Fruit fly (Drosophila melanogaster) whole organism, embryonic: ENCODE results near the gene zye.
A peak's percentile ranks its signal among the peaks of the same experiment; 100 is the strongest.

ENCODE experiments used
- CG10462 ChIP-seq: fragments of 200-800 bp; sonication (Bioruptor generic); optimal IDR thresholded peaks from 2 replicates; lab custom pipeline; 2016; ENCODE audit warnings: missing biosample characterization, missing genetic modification characterization
- CG11085 ChIP-seq: fragments of 200-800 bp; sonication (Bioruptor generic); IDR thresholded peaks from 2 replicates; pipeline ENCODE4 v1.3.6; 2022; ENCODE audit warnings: missing biosample characterization, missing genetic modification characterization
- CG12155 ChIP-seq: fragments of 200-800 bp; sonication (Bioruptor generic); optimal IDR thresholded peaks from 3 replicates; lab custom pipeline; 2016; ENCODE audit warnings: missing biosample characterization, missing genetic modification characterization
- CG1233 ChIP-seq: fragments of 200-800 bp; sonication (Bioruptor generic); optimal IDR thresholded peaks from 4 replicates; lab custom pipeline; 2018; ENCODE audit warnings: missing biosample characterization, mild to moderate bottlenecking, missing genetic modification characterization
- CG12659 ChIP-seq: fragments of 200-800 bp; sonication (Bioruptor generic); optimal IDR thresholded peaks from 3 replicates; lab custom pipeline; 2017; ENCODE audit warnings: mild to moderate bottlenecking, missing biosample characterization, missing genetic modification reagents, missing genetic modification characterization
- CG13624 ChIP-seq: fragments of 200-800 bp; sonication (Bioruptor generic); optimal IDR thresholded peaks from 2 replicates; lab custom pipeline; 2016; ENCODE audit warnings: missing biosample characterization, missing genetic modification characterization
- CG16815 ChIP-seq: fragments of 200-800 bp; sonication (Bioruptor generic); optimal IDR thresholded peaks from 3 replicates; lab custom pipeline; 2017; ENCODE audit warnings: missing biosample characterization, mild to moderate bottlenecking, missing genetic modification characterization
- CG17385 ChIP-seq: fragments of 200-800 bp; sonication (Bioruptor generic); optimal IDR thresholded peaks from 3 replicates; lab custom pipeline; 2018; ENCODE audit warnings: missing biosample characterization, mild to moderate bottlenecking, missing genetic modification characterization
- CG18764 ChIP-seq: fragments of 200-800 bp; sonication (Bioruptor generic); optimal IDR thresholded peaks from 3 replicates; lab custom pipeline; 2016; ENCODE audit warnings: missing biosample characterization, missing genetic modification characterization
- CG2199 ChIP-seq: fragments of 200-800 bp; sonication (Bioruptor generic); IDR thresholded peaks from 3 replicates; pipeline ENCODE4 v1.3.6; 2022; ENCODE audit warnings: missing biosample characterization, missing genetic modification characterization
- CG31388 ChIP-seq: fragments of 200-800 bp; sonication (Bioruptor generic); optimal IDR thresholded peaks from 2 replicates; lab custom pipeline; 2016; ENCODE audit warnings: missing biosample characterization, missing genetic modification characterization
- CG3407 ChIP-seq: fragments of 200-800 bp; sonication (Bioruptor generic); optimal IDR thresholded peaks from 2 replicates; lab custom pipeline; 2018; ENCODE audit warnings: missing biosample characterization, mild to moderate bottlenecking, missing genetic modification characterization
- CG4360 ChIP-seq: fragments of 200-800 bp; sonication (Bioruptor generic); IDR thresholded peaks from 2 replicates; pipeline ENCODE4 v1.3.6; 2022; ENCODE audit warnings: missing biosample characterization, missing genetic modification characterization
- CG4424 ChIP-seq: fragments of 200-800 bp; sonication (Bioruptor generic); optimal IDR thresholded peaks from 3 replicates; lab custom pipeline; 2016; ENCODE audit warnings: missing biosample characterization, missing genetic modification characterization
- CG7786 ChIP-seq: fragments of 200-800 bp; sonication (Bioruptor generic); optimal IDR thresholded peaks from 2 replicates; lab custom pipeline; 2016; ENCODE audit warnings: missing biosample characterization, missing genetic modification characterization
- CG7987 ChIP-seq: fragments of 200-800 bp; sonication (Bioruptor generic); optimal IDR thresholded peaks from 2 replicates; lab custom pipeline; 2018; ENCODE audit warnings: missing biosample characterization, mild to moderate bottlenecking, missing genetic modification characterization, moderate library complexity
- CG9817 ChIP-seq: fragments of 200-800 bp; sonication (Bioruptor generic); optimal IDR thresholded peaks from 2 replicates; lab custom pipeline; 2018; ENCODE audit warnings: missing biosample characterization, mild to moderate bottlenecking, missing genetic modification characterization, moderate library complexity
- Chrac-16 ChIP-seq: fragments of 200-800 bp; sonication (Bioruptor generic); optimal IDR thresholded peaks from 3 replicates; lab custom pipeline; 2016; ENCODE audit warnings: missing biosample characterization, missing genetic modification characterization
- CrebB ChIP-seq: fragments of 200-800 bp; sonication (Bioruptor generic); optimal IDR thresholded peaks from 3 replicates; lab custom pipeline; 2018; ENCODE audit warnings: missing biosample characterization, mild to moderate bottlenecking, missing genetic modification characterization
- Dfd ChIP-seq, 2 experiments: fragments of >200 bp; optimal IDR thresholded peaks; 2 replicates each; lab custom pipeline; 2017; ENCODE audit warnings: missing biosample characterization in 2 of 2, missing genetic modification characterization in 2 of 2
- Dip3 ChIP-seq: fragments of 200-800 bp; sonication (Bioruptor generic); optimal IDR thresholded peaks from 3 replicates; lab custom pipeline; 2016; ENCODE audit warnings: missing biosample characterization, missing genetic modification characterization
- E2f2 ChIP-seq: fragments of 200-800 bp; sonication (Bioruptor generic); IDR thresholded peaks from 2 replicates; pipeline ENCODE4 v1.3.6; 2022; ENCODE audit warnings: missing biosample characterization, missing genetic modification characterization
- Eip74EF ChIP-seq, 2 experiments: fragments of 200-800 bp in 1 of 2; fragments of >200 bp in 1 of 2; sonication (Bioruptor generic) in 1 of 2; optimal IDR thresholded peaks; 2 replicates each; lab custom pipeline; 2017 to 2019; ENCODE audit warnings: missing biosample characterization in 2 of 2, missing genetic modification characterization in 2 of 2, mild to moderate bottlenecking in 1 of 2, moderate library complexity in 1 of 2
- Ets65A ChIP-seq: fragments of 200-800 bp; sonication (Bioruptor generic); peaks from one replicate; lab custom pipeline; 2016; ENCODE audit warnings: missing biosample characterization, missing genetic modification characterization
- HLH4C ChIP-seq: fragments of 200-800 bp; sonication (Bioruptor generic); IDR thresholded peaks from 3 replicates; pipeline ENCODE4 v1.3.6; 2022; ENCODE audit warnings: missing biosample characterization, missing genetic modification characterization; ENCODE audit not compliant: partially characterized antibody
- Hey ChIP-seq: fragments of 200-800 bp; sonication (Bioruptor generic); optimal IDR thresholded peaks from 3 replicates; lab custom pipeline; 2018; ENCODE audit warnings: missing biosample characterization, mild to moderate bottlenecking, missing genetic modification characterization
- Kr ChIP-seq: fragments of 200-800 bp; sonication (Bioruptor generic); optimal IDR thresholded peaks from 2 replicates; lab custom pipeline; 2017; ENCODE audit warnings: missing biosample characterization, mild to moderate bottlenecking, missing genetic modification characterization
- Meics ChIP-seq: fragments of 200-800 bp; sonication (Bioruptor generic); optimal IDR thresholded peaks from 2 replicates; lab custom pipeline; 2017; ENCODE audit warnings: missing biosample characterization, mild to moderate bottlenecking, missing genetic modification characterization
- Mes4 ChIP-seq: fragments of 200-800 bp; sonication (Bioruptor generic); optimal IDR thresholded peaks from 2 replicates; lab custom pipeline; 2016; ENCODE audit warnings: missing biosample characterization, missing genetic modification characterization
- NfI ChIP-seq: fragments of 200-800 bp; sonication (Bioruptor generic); optimal IDR thresholded peaks from 3 replicates; lab custom pipeline; 2018; ENCODE audit warnings: missing biosample characterization, mild to moderate bottlenecking, missing genetic modification characterization, moderate library complexity
- Sox102F ChIP-seq: fragments of 200-800 bp; sonication (Bioruptor generic); optimal IDR thresholded peaks from 2 replicates; lab custom pipeline; 2018; ENCODE audit warnings: missing biosample characterization, mild to moderate bottlenecking, missing genetic modification characterization, moderate library complexity
- TFAM ChIP-seq: fragments of 200-800 bp; sonication (Bioruptor generic); optimal IDR thresholded peaks from 2 replicates; lab custom pipeline; 2017; ENCODE audit warnings: missing biosample characterization, missing genetic modification characterization, inconsistent platforms
- amos ChIP-seq: fragments of 200-800 bp; sonication (Bioruptor generic); IDR thresholded peaks from 2 replicates; pipeline ENCODE4 v1.3.6; 2022; ENCODE audit warnings: missing biosample characterization, missing genetic modification characterization; ENCODE audit not compliant: partially characterized antibody
- bbx ChIP-seq: fragments of 200-800 bp; sonication (Bioruptor generic); IDR thresholded peaks from 2 replicates; pipeline ENCODE4 v1.3.6; 2022; ENCODE audit warnings: missing biosample characterization, missing genetic modification characterization; ENCODE audit not compliant: partially characterized antibody
- cg ChIP-seq: fragments of 200-800 bp; sonication (Bioruptor generic); optimal IDR thresholded peaks from 3 replicates; lab custom pipeline; 2019; ENCODE audit warnings: missing biosample characterization, mild to moderate bottlenecking, missing genetic modification characterization, moderate library complexity
- danr ChIP-seq: fragments of 200-800 bp; sonication (Bioruptor generic); IDR thresholded peaks from 2 replicates; pipeline ENCODE4 v1.3.6; 2022; ENCODE audit warnings: missing biosample characterization, missing genetic modification characterization
- fd102C ChIP-seq: fragments of 200-800 bp; sonication (Bioruptor generic); optimal IDR thresholded peaks from 2 replicates; lab custom pipeline; 2018; ENCODE audit warnings: missing biosample characterization, mild to moderate bottlenecking, missing genetic modification characterization, moderate library complexity
- gcm2 ChIP-seq: fragments of 200-800 bp; sonication (Bioruptor generic); optimal IDR thresholded peaks from 2 replicates; lab custom pipeline; 2016; ENCODE audit warnings: missing biosample characterization, missing genetic modification characterization
- her ChIP-seq: fragments of 200-800 bp; sonication (Bioruptor generic); optimal IDR thresholded peaks from 2 replicates; lab custom pipeline; 2016; ENCODE audit warnings: missing biosample characterization, missing genetic modification characterization
- lola ChIP-seq, 3 experiments: fragments of >200 bp in 2 of 3; fragments of 200-800 bp in 1 of 3; sonication (Bioruptor generic) in 1 of 3; optimal IDR thresholded peaks; 2 replicates each; lab custom pipeline; 2017 to 2019; ENCODE audit warnings: missing biosample characterization in 3 of 3, missing genetic modification characterization in 3 of 3, mild to moderate bottlenecking in 1 of 3, moderate library complexity in 1 of 3
- odd ChIP-seq: fragments of 200-800 bp; sonication (Bioruptor generic); optimal IDR thresholded peaks from 2 replicates; lab custom pipeline; 2017; ENCODE audit warnings: missing biosample characterization, mild to moderate bottlenecking, missing genetic modification characterization
- pb ChIP-seq: fragments of 200-800 bp; sonication (Bioruptor generic); optimal IDR thresholded peaks from 3 replicates; lab custom pipeline; 2016; ENCODE audit warnings: missing biosample characterization, missing genetic modification characterization
- peb ChIP-seq: fragments of 200-800 bp; sonication (Bioruptor generic); IDR thresholded peaks from 2 replicates; pipeline ENCODE4 v1.3.6; 2022; ENCODE audit warnings: missing biosample characterization, missing genetic modification characterization
- repo ChIP-seq: fragments of 200-800 bp; sonication (Bioruptor generic); optimal IDR thresholded peaks from 2 replicates; lab custom pipeline; 2016; ENCODE audit warnings: missing biosample characterization, missing genetic modification characterization
- scrt ChIP-seq: fragments of 200-800 bp; sonication (Bioruptor generic); optimal IDR thresholded peaks from 2 replicates; lab custom pipeline; 2018; ENCODE audit warnings: missing biosample characterization, mild to moderate bottlenecking, missing genetic modification characterization, moderate library complexity
- seq ChIP-seq: fragments of 200-800 bp; sonication (Bioruptor generic); IDR thresholded peaks from 2 replicates; pipeline ENCODE4 v1.3.6; 2022; ENCODE audit warnings: missing biosample characterization, missing genetic modification characterization
- stc ChIP-seq: fragments of 200-800 bp; sonication (Bioruptor generic); IDR thresholded peaks from 2 replicates; pipeline ENCODE4 v1.3.6; 2022; ENCODE audit warnings: missing biosample characterization, missing genetic modification characterization
- tgo ChIP-seq: fragments of 200-800 bp; sonication (Bioruptor generic); IDR thresholded peaks from 3 replicates; pipeline ENCODE4 v1.3.6; 2022; ENCODE audit warnings: missing biosample characterization, missing genetic modification characterization
- tio ChIP-seq: fragments of 200-800 bp; sonication (Bioruptor generic); optimal IDR thresholded peaks from 2 replicates; lab custom pipeline; 2017; ENCODE audit warnings: missing biosample characterization, missing genetic modification characterization, inconsistent platforms
- yki ChIP-seq: fragments of >200 bp; optimal IDR thresholded peaks from 3 replicates; lab custom pipeline; 2018

Gene zye

DNA sequence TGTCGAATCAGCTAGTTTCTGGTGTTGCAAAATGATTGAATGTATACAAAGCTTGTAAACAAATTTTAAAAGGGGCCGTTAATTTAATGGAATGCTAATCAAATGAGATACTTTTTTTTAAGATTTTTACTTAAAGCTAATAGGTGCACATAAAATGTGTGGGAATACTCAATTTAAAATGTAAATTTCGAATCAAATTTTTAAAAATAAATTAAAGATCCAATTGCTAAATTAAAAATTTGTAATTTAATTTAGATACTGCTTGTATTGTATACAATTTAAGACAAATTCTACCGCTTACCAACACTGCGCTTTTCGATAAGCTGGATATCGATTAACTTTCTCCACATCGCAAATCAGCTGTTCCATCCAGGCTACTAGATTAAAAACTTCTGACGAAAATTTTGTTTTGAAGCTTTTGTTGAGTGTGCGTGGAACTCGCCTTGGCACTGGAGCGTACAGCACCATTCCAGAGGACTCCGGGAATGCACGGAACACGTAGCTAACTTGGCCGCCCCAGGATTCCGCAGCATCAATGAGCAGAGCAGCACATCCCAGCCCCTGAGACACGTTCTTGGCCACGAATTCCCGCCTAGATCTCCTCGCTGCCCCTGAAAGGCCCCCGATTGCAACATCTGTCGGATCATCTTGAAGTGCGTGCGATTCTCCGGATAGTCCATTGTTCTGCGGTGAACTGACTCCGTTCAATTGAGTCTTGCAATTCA lies 29.2 kb upstream of the zye start, which contains the start of the genes CG5498 and fbl (continued):
- TF ChIP-seq CG16815 (GFP tag; lab: Kevin White, UChicago) (peak; percentile 26), NfI (GFP tag; lab: Kevin White, UChicago) (peak; percentile 63), Dfd (GFP tag; optimal IDR thresholded peaks at IDR 0.05; lab: Kevin White, UChicago) (no peak), Ets65A (GFP tag; lab: Kevin White, UChicago) (peak; percentile 86), CG7786 (GFP tag; lab: Kevin White, UChicago) (peak; percentile 38), Hey (tag; lab: Kevin White, UChicago) (no peak), CG31388 (peak; percentile 9), CG11085 (GFP tag; lab: Robert Waterston, UW) (no peak), yki (lab: Kevin White, UChicago) (no peak), pb (GFP tag; lab: Kevin White, UChicago) (no peak), CG9817 (tag; lab: Kevin White, UChicago) (peak; percentile 40), CG1233 (GFP tag; lab: Kevin White, UChicago) (peak; percentile 17), CG3407 (no peak), tio (peak; percentile 53), bbx (GFP tag; lab: Robert Waterston, UW) (no peak), CG10462 (GFP tag; lab: Kevin White, UChicago) (no peak), stc (0 out of 2 replicates have a peak, but pooled peaks have one; percentile 29), scrt (peak; percentile 49), Eip74EF (GFP tag; optimal IDR thresholded peaks at IDR 0.05; lab: Kevin White, UChicago) (peak in 1 of 2 experiments; percentile 40), gcm2 (GFP tag; lab: Kevin White, UChicago) (no peak), Meics (GFP tag; lab: Kevin White, UChicago) (peak; percentile 71), amos (GFP tag; lab: Robert Waterston, UW) (no peak; the same call in 1 of the 2 replicates), fd102C (no peak), her (GFP tag; lab: Kevin White, UChicago) (no peak), CG4424 (peak; percentile 74), CG13624 (GFP tag; lab: Kevin White, UChicago) (peak; percentile 62), CG2199 (GFP tag; lab: Robert Waterston, UW) (no peak), Sox102F (peak; percentile 64), CG12659 (GFP tag; lab: Kevin White, UChicago) (peak; percentile 76), CrebB (no peak), Chrac-16 (GFP tag; lab: Kevin White, UChicago) (peak; percentile 64), E2f2 (GFP tag; lab: Robert Waterston, UW) (peak; percentile 51; the same call in 1 of the 2 replicates), TFAM (GFP tag; lab: Kevin White, UChicago) (no peak), CG12155 (GFP tag; lab: Kevin White, UChicago) (peak; percentile 74), CG18764 (GFP tag; lab: Kevin White, UChicago) (peak; percentile 39), Kr (GFP tag; lab: Kevin White, UChicago) (no peak), seq (no peak), peb (GFP tag; lab: Robert Waterston, UW) (no peak), danr (no peak), Mes4 (peak; percentile 6), cg (GFP tag; lab: Kevin White, UChicago) (no peak), CG7987 (no peak), lola (GFP tag; optimal IDR thresholded peaks at IDR 0.05; lab: Kevin White, UChicago) (peak in 1 of 3 experiments; percentile 67), repo (GFP tag; lab: Kevin White, UChicago) (no peak), Dip3 (GFP tag; lab: Kevin White, UChicago) (peak; percentile 54), odd (GFP tag; lab: Kevin White, UChicago) (peak; percentile 56), HLH4C (GFP tag; lab: Robert Waterston, UW) (no peak), CG17385 (GFP tag; lab: Kevin White, UChicago) (peak; percentile 61), CG4360 (GFP tag; lab: Robert Waterston, UW) (no peak), tgo (GFP tag; lab: Robert Waterston, UW) (peak; percentile 27; the same call in 1 of the 3 replicates)
